Worm (Caenorhabditis elegans): ENCODE measurements around the gene dpy-31.

dpy-31 gene

ce11 chrIII:7207903-7208497 lies 6.0 kb downstream of the dpy-31 start, which contains the start of gene rpl-6 (continued):
- TF ChIP-seq isw-1 (GFP tag; IDR thresholded peaks at IDR 0.05) (peak; percentile 90), fkh-10 (GFP tag; optimal IDR thresholded peaks at IDR 0.05) (peak; percentile 77), snu-23 (GFP tag; optimal IDR thresholded peaks at IDR 0.05) (peak; percentile 92), pag-3 (tag; optimal IDR thresholded peaks at IDR 0.05; ENCODE audit: borderline replicate concordance, insufficient read depth) (no peak), unc-98 (GFP tag; IDR thresholded peaks at IDR 0.05) (no peak), ces-1 (GFP tag; optimal IDR thresholded peaks at IDR 0.05) (no peak), pax-3 (tag; optimal IDR thresholded peaks at IDR 0.05) (peak; percentile 62), nhr-12 (tag; optimal IDR thresholded peaks at IDR 0.05) (no peak), xbp-1 (tag; optimal IDR thresholded peaks at IDR 0.05) (peak; percentile 91), unc-86 (tag; optimal IDR thresholded peaks at IDR 0.05) (peak; percentile 79), ceh-90 (tag; optimal IDR thresholded peaks at IDR 0.05) (peak; percentile 33), mep-1 (tag; optimal IDR thresholded peaks at IDR 0.05) (peak; percentile 91), unc-30 (tag; optimal IDR thresholded peaks at IDR 0.05) (no peak), sup-37 (GFP tag; optimal IDR thresholded peaks at IDR 0.05) (no peak), dsc-1 (tag; optimal IDR thresholded peaks at IDR 0.05) (peak; percentile 81), ztf-4 (tag; optimal IDR thresholded peaks at IDR 0.05) (peak; percentile 82), aly-2 (tag; optimal IDR thresholded peaks at IDR 0.05) (peak; percentile 22), zag-1 (tag; optimal IDR thresholded peaks at IDR 0.05) (no peak), Y116A8C.19 (tag; optimal IDR thresholded peaks at IDR 0.05; ENCODE audit: borderline replicate concordance) (no peak), nhr-77 (tag; optimal IDR thresholded peaks at IDR 0.05) (peak; percentile 83), nhr-85 (tag) (peak; percentile 95), nhr-11 (tag; optimal IDR thresholded peaks at IDR 0.05) (peak; percentile 88), nhr-71 (tag; optimal IDR thresholded peaks at IDR 0.05) (peak; percentile 93), nhr-47 (tag; optimal IDR thresholded peaks at IDR 0.05) (peak; percentile 90), aha-1 (tag; optimal IDR thresholded peaks at IDR 0.05) (no peak), C34B4.2 (tag; optimal IDR thresholded peaks at IDR 0.05) (no peak), alr-1 (tag; optimal IDR thresholded peaks at IDR 0.05; ENCODE audit: borderline replicate concordance) (no peak), vab-15 (tag; optimal IDR thresholded peaks at IDR 0.05) (no peak), egl-27 (tag; optimal IDR thresholded peaks at IDR 0.05) (peak; percentile 63 to 87), nhr-28 (tag; optimal IDR thresholded peaks at IDR 0.05) (no peak), ceh-63 (GFP tag; optimal IDR thresholded peaks at IDR 0.05) (no peak), mab-9 (GFP tag; IDR thresholded peaks at IDR 0.05) (no peak), hpl-2 (GFP tag; optimal IDR thresholded peaks at IDR 0.05) (peak; percentile 70), fkh-8 (tag; optimal IDR thresholded peaks at IDR 0.05) (peak; percentile 85), sptf-1 (tag; optimal IDR thresholded peaks at IDR 0.05) (no peak), hlh-17 (GFP tag; optimal IDR thresholded peaks at IDR 0.05; ENCODE audit: borderline replicate concordance) (no peak), nhr-19 (GFP tag; conservative IDR thresholded peaks at IDR 0.05) (peak; percentile 91), lin-35 (GFP tag; optimal IDR thresholded peaks at IDR 0.05) (peak; percentile 85 to 92), blmp-1 (tag; optimal IDR thresholded peaks at IDR 0.05) (peak; percentile 80), fkh-4 (tag; optimal IDR thresholded peaks at IDR 0.05; ENCODE audit: borderline replicate concordance) (no peak), hlh-4 (tag; optimal IDR thresholded peaks at IDR 0.05) (no peak), lir-3 (tag; optimal IDR thresholded peaks at IDR 0.05; ENCODE audit: poor library complexity) (peak; percentile 76), grh-1 (GFP tag; IDR thresholded peaks at IDR 0.05) (peak; percentile 80), unc-62 (GFP tag; optimal IDR thresholded peaks at IDR 0.05) (no peak), skn-1 (tag; optimal IDR thresholded peaks at IDR 0.05) (peak; percentile 83), lin-15B (tag; optimal IDR thresholded peaks at IDR 0.05) (peak; percentile 85), ceh-88 (GFP tag; IDR thresholded peaks at IDR 0.05) (peak; percentile 68), ceh-82 (tag; optimal IDR thresholded peaks at IDR 0.05) (peak; percentile 81 to 90 (median 86)), fos-1 (tag; optimal IDR thresholded peaks at IDR 0.05) (peak; percentile 80), tbx-2 (tag; optimal IDR thresholded peaks at IDR 0.05) (peak; percentile 86), jun-1 (tag; optimal IDR thresholded peaks at IDR 0.05) (peak; percentile 81), nhr-84 (tag; optimal IDR thresholded peaks at IDR 0.05) (no peak)

Measured in whole organism, L1 larva.